Worm (Caenorhabditis elegans): ENCODE data around the gene C17E7.4.

- no peak for TF ChIP-seq nhr-21 (tag; optimal IDR thresholded peaks at IDR 0.05)
- no peak for TF ChIP-seq ZK546.5 (tag; optimal IDR thresholded peaks at IDR 0.05)
These were observed 23.7 kb upstream of the C17E7.4 start, which contains the start of gene nhr-157 for ce11 chrV:3868905-3869304.

Measured in whole organism, L2 larva.